Worm (Caenorhabditis elegans): ENCODE results near the gene lido-18.

The lido-18 gene

DNA sequence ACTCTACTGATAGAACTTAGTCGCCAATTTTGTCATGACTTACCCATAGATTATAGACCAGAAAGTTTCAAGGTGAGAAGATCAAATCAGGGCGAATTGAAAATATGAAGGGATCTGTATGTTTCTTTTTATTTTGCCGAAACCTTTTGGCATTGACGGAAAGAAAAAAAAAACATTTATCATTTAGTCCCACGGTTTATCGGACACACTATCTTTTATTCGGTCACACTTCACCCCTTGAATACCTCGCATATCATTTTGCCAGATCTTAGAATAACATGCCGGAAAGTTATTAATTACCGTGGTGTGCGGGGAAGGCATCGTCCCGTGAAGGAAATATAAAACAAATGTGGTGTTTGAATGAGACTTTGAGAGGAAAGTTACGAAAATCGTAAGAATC lies 17.0 kb upstream of the lido-18 start (continued):
- TF ChIP-seq lin-39 (tag; optimal IDR thresholded peaks at IDR 0.05), result peak; percentile 24
- no peak for TF ChIP-seq ceh-63 (GFP tag; optimal IDR thresholded peaks at IDR 0.05)
- no peak for TF ChIP-seq aha-1 (tag; optimal IDR thresholded peaks at IDR 0.05)
- no peak for TF ChIP-seq sup-37 (GFP tag; optimal IDR thresholded peaks at IDR 0.05)
- peak; percentile 67 for TF ChIP-seq nhr-20 (tag; optimal IDR thresholded peaks at IDR 0.05)
- no peak for TF ChIP-seq swsn-7 (tag; optimal IDR thresholded peaks at IDR 0.05)
- TF ChIP-seq nhr-237 (tag; optimal IDR thresholded peaks at IDR 0.05), result no peak
- TF ChIP-seq vab-15 (tag; optimal IDR thresholded peaks at IDR 0.05), result no peak
- no peak for TF ChIP-seq zip-4 (GFP tag; optimal IDR thresholded peaks at IDR 0.05)
- no peak for TF ChIP-seq ceh-90 (tag; optimal IDR thresholded peaks at IDR 0.05)
- no peak for TF ChIP-seq skn-1 (tag; optimal IDR thresholded peaks at IDR 0.05)
- no peak for TF ChIP-seq alr-1 (tag; optimal IDR thresholded peaks at IDR 0.05; ENCODE audit: borderline replicate concordance)
- TF ChIP-seq unc-86 (tag; optimal IDR thresholded peaks at IDR 0.05), result no peak
- TF ChIP-seq nhr-90 (tag; optimal IDR thresholded peaks at IDR 0.05; ENCODE audit: poor library complexity), result peak; percentile 15
- peak; percentile 15 for TF ChIP-seq pag-3 (tag; optimal IDR thresholded peaks at IDR 0.05; ENCODE audit: borderline replicate concordance, insufficient read depth)

DNA sequence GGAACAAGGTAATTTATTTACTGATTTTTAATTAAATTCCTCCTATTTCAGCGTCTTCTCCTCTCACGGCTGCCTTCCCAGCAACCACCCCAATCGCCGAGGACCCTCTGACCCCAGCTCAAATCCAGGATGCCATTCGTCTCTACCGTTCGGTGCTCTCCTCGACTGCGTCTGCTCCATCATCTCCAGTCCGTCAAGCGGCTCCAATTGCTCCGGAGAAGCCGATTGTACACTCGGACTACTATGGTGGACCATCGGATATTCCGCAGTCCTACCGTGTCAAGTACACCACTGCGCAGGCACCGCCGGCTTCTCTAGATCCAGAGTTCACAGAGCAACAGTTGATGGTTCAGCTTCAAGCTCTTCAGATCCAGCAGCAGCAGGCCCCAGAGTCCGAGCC lies 13.2 kb upstream of the lido-18 start:
- TF ChIP-seq nhr-84 (tag; optimal IDR thresholded peaks at IDR 0.05), result no peak
- no peak for TF ChIP-seq unc-30 (tag; optimal IDR thresholded peaks at IDR 0.05)
- TF ChIP-seq ets-5 (GFP tag; IDR thresholded peaks at IDR 0.05), result no peak
- TF ChIP-seq F16B12.6 (tag; optimal IDR thresholded peaks at IDR 0.05), result no peak
- no peak for TF ChIP-seq elt-2 (tag; optimal IDR thresholded peaks at IDR 0.05)
- no peak for TF ChIP-seq lin-13 (GFP tag; optimal IDR thresholded peaks at IDR 0.05)
- no peak for TF ChIP-seq Y116A8C.19 (tag; optimal IDR thresholded peaks at IDR 0.05; ENCODE audit: borderline replicate concordance)
- TF ChIP-seq nhr-77 (tag; optimal IDR thresholded peaks at IDR 0.05), result no peak
- TF ChIP-seq lir-3 (tag; optimal IDR thresholded peaks at IDR 0.05; ENCODE audit: poor library complexity), result no peak
- TF ChIP-seq nhr-47 (tag; optimal IDR thresholded peaks at IDR 0.05), result no peak
- no peak for TF ChIP-seq rnt-1 (tag; optimal IDR thresholded peaks at IDR 0.05)
- no peak for TF ChIP-seq hlh-4 (tag; optimal IDR thresholded peaks at IDR 0.05)
- TF ChIP-seq fkh-10 (GFP tag; optimal IDR thresholded peaks at IDR 0.05), result no peak
- no peak for TF ChIP-seq mdl-1 (tag; optimal IDR thresholded peaks at IDR 0.05)
- no peak for TF ChIP-seq fkh-8 (tag; optimal IDR thresholded peaks at IDR 0.05)
- TF ChIP-seq nhr-71 (tag; optimal IDR thresholded peaks at IDR 0.05), result no peak
- no peak for TF ChIP-seq nhr-90 (tag; optimal IDR thresholded peaks at IDR 0.05; ENCODE audit: poor library complexity)
- TF ChIP-seq snu-23 (GFP tag; optimal IDR thresholded peaks at IDR 0.05), result no peak
- TF ChIP-seq tlp-1 (tag; optimal IDR thresholded peaks at IDR 0.05), result no peak
- TF ChIP-seq snpc-4 (tag; optimal IDR thresholded peaks at IDR 0.05), result no peak

DNA sequence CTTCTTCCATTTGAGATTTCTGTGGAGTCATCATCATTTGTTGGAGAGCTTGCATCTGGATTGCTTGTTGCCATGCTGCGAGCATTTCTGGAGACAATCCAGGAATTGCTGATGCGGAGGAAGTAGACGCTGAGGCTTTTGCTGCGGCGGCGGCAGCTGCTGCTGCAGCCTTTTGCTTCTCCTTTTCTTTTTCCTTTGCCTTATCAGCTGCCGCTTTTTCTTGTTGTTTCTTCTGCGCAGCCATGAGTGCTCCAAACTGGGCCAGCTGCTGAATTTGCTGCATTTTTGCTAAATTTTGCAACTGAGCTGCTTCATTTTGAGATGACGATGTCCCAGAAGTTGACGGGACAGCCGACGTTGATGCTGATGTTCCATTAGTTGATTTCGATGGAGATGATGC lies 6.6 kb upstream of the lido-18 start:
- TF ChIP-seq lin-13 (GFP tag; optimal IDR thresholded peaks at IDR 0.05) (no peak), nhr-47 (tag; optimal IDR thresholded peaks at IDR 0.05) (no peak), zag-1 (tag; optimal IDR thresholded peaks at IDR 0.05) (no peak), fkh-4 (tag; optimal IDR thresholded peaks at IDR 0.05; ENCODE audit: borderline replicate concordance) (no peak), mdl-1 (tag; optimal IDR thresholded peaks at IDR 0.05) (no peak), nhr-12 (tag; optimal IDR thresholded peaks at IDR 0.05) (no peak), ceh-88 (GFP tag; IDR thresholded peaks at IDR 0.05) (no peak), lsy-2 (tag; optimal IDR thresholded peaks at IDR 0.05) (no peak), unc-30 (tag; optimal IDR thresholded peaks at IDR 0.05) (no peak), elt-3 (tag; optimal IDR thresholded peaks at IDR 0.05) (no peak), hpl-2 (GFP tag; optimal IDR thresholded peaks at IDR 0.05) (no peak), lin-14 (GFP tag; optimal IDR thresholded peaks at IDR 0.05) (no peak)
